Worm (Caenorhabditis elegans): ENCODE measurements around the gene C49A9.5.
"Not testable (repeated sequence)": the region's sequence is repeated elsewhere in the genome, so short reads cannot be mapped to it uniquely, and the experiment has no call there.

C49A9.5 gene

ce11 chrIV:6248486-6248885 is 35.0 kb downstream of the C49A9.5 start, which contains the start of gene acox-3:
acox-3 (minus strand) TSS chrIV:6248492.
- TF ChIP-seq ztf-11 (tag; optimal IDR thresholded peaks at IDR 0.05) (no peak), elt-2 (tag; optimal IDR thresholded peaks at IDR 0.05) (peak; percentile 77), ztf-4 (tag; optimal IDR thresholded peaks at IDR 0.05) (no peak), nhr-76 (tag; optimal IDR thresholded peaks at IDR 0.05) (no peak), ceh-9 (tag; optimal IDR thresholded peaks at IDR 0.05) (no peak), egl-5 (tag; optimal IDR thresholded peaks at IDR 0.05) (no peak), pqm-1 (tag; optimal IDR thresholded peaks at IDR 0.05) (peak; percentile 57), elt-1 (tag; optimal IDR thresholded peaks at IDR 0.05) (no peak), daf-12 (tag; optimal IDR thresholded peaks at IDR 0.05) (no peak), nfya-1 (tag; optimal IDR thresholded peaks at IDR 0.05; ENCODE audit: insufficient read depth) (no peak), ceh-28 (tag; optimal IDR thresholded peaks at IDR 0.05) (peak; percentile 0), pha-4 (tag; optimal IDR thresholded peaks at IDR 0.05) (peak; percentile 43), lin-39 (tag; optimal IDR thresholded peaks at IDR 0.05) (no peak), nhr-77 (tag; optimal IDR thresholded peaks at IDR 0.05) (no peak), nhr-12 (tag; optimal IDR thresholded peaks at IDR 0.05) (no peak)

ce11 chrIV:6249591-6249990 is 36.1 kb downstream of the C49A9.5 start, which contains the start of gene F58F9.1:
F58F9.1 (plus strand) TSS chrIV:6249841.
- peak; percentile 19 for TF ChIP-seq nfya-1 (tag; optimal IDR thresholded peaks at IDR 0.05; ENCODE audit: insufficient read depth)
- TF ChIP-seq lin-39 (tag; optimal IDR thresholded peaks at IDR 0.05) = peak; percentile 36
- TF ChIP-seq nhr-28 (tag; optimal IDR thresholded peaks at IDR 0.05) = no peak

ce11 chrIV:6253000-6253399 is 39.5 kb downstream of the C49A9.5 start, which contains the start of gene T13A10.2:
T13A10.2 (plus strand) TSS chrIV:6253300.
- not testable (repeated sequence) for TF ChIP-seq mdl-1 (tag; optimal IDR thresholded peaks at IDR 0.05); ceh-9 (tag; optimal IDR thresholded peaks at IDR 0.05); unc-62 (GFP tag; optimal IDR thresholded peaks at IDR 0.05)

ce11 chrIV:6254635-6255034 is 41.2 kb downstream of the C49A9.5 start, which contains the start of gene T13A10.64:
T13A10.64 (plus strand) TSS chrIV:6254935.
- TF ChIP-seq nhr-28 (tag; optimal IDR thresholded peaks at IDR 0.05) (no peak), hmg-11 (tag; optimal IDR thresholded peaks at IDR 0.05) (no peak), nhr-11 (tag; optimal IDR thresholded peaks at IDR 0.05) (no peak)

ce11 chrIV:6258967-6259366 is 45.5 kb downstream of the C49A9.5 start:
- TF ChIP-seq snpc-4 (tag; optimal IDR thresholded peaks at IDR 0.05) = no peak
- TF ChIP-seq daf-12 (tag; optimal IDR thresholded peaks at IDR 0.05) = no peak
- TF ChIP-seq nhr-237 (tag; optimal IDR thresholded peaks at IDR 0.05) = no peak
- no peak for TF ChIP-seq fkh-10 (GFP tag; optimal IDR thresholded peaks at IDR 0.05)
- TF ChIP-seq nhr-11 (tag; optimal IDR thresholded peaks at IDR 0.05) = no peak
- no peak for TF ChIP-seq ama-1 (optimal IDR thresholded peaks at IDR 0.05)
- no peak for TF ChIP-seq nhr-12 (tag; optimal IDR thresholded peaks at IDR 0.05)
- TF ChIP-seq ceh-82 (tag; optimal IDR thresholded peaks at IDR 0.05) = no peak
- no peak for TF ChIP-seq pqm-1 (tag; optimal IDR thresholded peaks at IDR 0.05)
- TF ChIP-seq ceh-16 (tag; optimal IDR thresholded peaks at IDR 0.05) = no peak
- no peak for TF ChIP-seq lsy-12 (tag; optimal IDR thresholded peaks at IDR 0.05)
- no peak for TF ChIP-seq nhr-67 (tag; optimal IDR thresholded peaks at IDR 0.05)
- no peak for TF ChIP-seq egl-5 (tag; optimal IDR thresholded peaks at IDR 0.05)
- no peak for TF ChIP-seq egl-27 (tag; optimal IDR thresholded peaks at IDR 0.05)
- TF ChIP-seq ceh-28 (tag; optimal IDR thresholded peaks at IDR 0.05) = no peak
- no peak for TF ChIP-seq eor-1 (tag; optimal IDR thresholded peaks at IDR 0.05)
- TF ChIP-seq aly-2 (tag; optimal IDR thresholded peaks at IDR 0.05) = no peak
- TF ChIP-seq skn-1 (tag; optimal IDR thresholded peaks at IDR 0.05) = no peak
- no peak for TF ChIP-seq lin-15B (tag; optimal IDR thresholded peaks at IDR 0.05)

DNA sequence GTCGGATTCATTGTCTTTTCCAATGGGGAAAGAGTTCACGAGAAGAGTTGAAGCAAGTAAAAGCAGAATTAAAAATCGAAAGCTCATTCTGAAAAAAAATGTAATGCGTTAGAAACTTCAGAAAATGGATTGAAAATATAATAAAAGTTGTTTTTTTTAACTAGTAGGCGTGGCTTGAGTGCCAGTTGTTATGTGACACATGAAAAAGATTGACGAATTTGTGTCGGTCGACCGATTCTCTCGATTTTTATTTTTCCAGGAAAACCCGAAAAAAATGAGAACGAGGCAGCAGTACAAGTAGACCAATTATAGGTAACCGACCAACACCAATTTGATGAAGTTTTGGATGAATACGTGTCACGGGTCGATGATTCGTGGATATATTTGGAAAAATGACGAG is 46.3 kb downstream of the C49A9.5 start, which contains the start of gene nlp-16:
nlp-16 (minus strand) TSS at position 101 of the 400 bp plus-strand sequence.
- TF ChIP-seq ceh-9 (tag; optimal IDR thresholded peaks at IDR 0.05) = no peak
- TF ChIP-seq nhr-28 (tag; optimal IDR thresholded peaks at IDR 0.05) = no peak
- no peak for TF ChIP-seq elt-3 (tag; optimal IDR thresholded peaks at IDR 0.05)
- no peak for TF ChIP-seq egl-5 (tag; optimal IDR thresholded peaks at IDR 0.05)
- no peak for TF ChIP-seq unc-62 (GFP tag; optimal IDR thresholded peaks at IDR 0.05)
- TF ChIP-seq fos-1 (tag; optimal IDR thresholded peaks at IDR 0.05) = no peak
- TF ChIP-seq nhr-76 (tag; optimal IDR thresholded peaks at IDR 0.05) = no peak
- TF ChIP-seq ZK546.5 (tag; optimal IDR thresholded peaks at IDR 0.05) = no peak
- TF ChIP-seq lin-39 (tag; optimal IDR thresholded peaks at IDR 0.05) = no peak
- TF ChIP-seq elt-1 (tag; optimal IDR thresholded peaks at IDR 0.05) = no peak
- TF ChIP-seq mdl-1 (tag; optimal IDR thresholded peaks at IDR 0.05) = no peak
- no peak for TF ChIP-seq ceh-16 (tag; optimal IDR thresholded peaks at IDR 0.05)
- no peak for TF ChIP-seq nfya-1 (tag; optimal IDR thresholded peaks at IDR 0.05; ENCODE audit: insufficient read depth)
- no peak for TF ChIP-seq ama-1 (optimal IDR thresholded peaks at IDR 0.05)
- TF ChIP-seq nhr-11 (tag; optimal IDR thresholded peaks at IDR 0.05) = no peak
- TF ChIP-seq elt-2 (tag; optimal IDR thresholded peaks at IDR 0.05) = no peak
- no peak for TF ChIP-seq nhr-77 (tag; optimal IDR thresholded peaks at IDR 0.05)
- no peak for TF ChIP-seq fkh-10 (GFP tag; optimal IDR thresholded peaks at IDR 0.05)
- no peak for TF ChIP-seq hmg-11 (tag; optimal IDR thresholded peaks at IDR 0.05)
